Worm (Caenorhabditis elegans) whole organism, L4 larva: ENCODE data around the gene abcf-1.

Source experiments
- D1046.2 ChIP-seq: fragments of 200-800 bp; sonication (Bioruptor generic); IDR thresholded peaks from 2 replicates; pipeline ENCODE4 v1.3.6; 2022; ENCODE audit warnings: missing genetic modification characterization, missing compliant biosample characterization
- F26F4.8 ChIP-seq: fragments of 200-800 bp; sonication (Bioruptor generic); conservative IDR thresholded peaks from 2 replicates; pipeline ENCODE4 v1.3.6; 2022; ENCODE audit warnings: missing genetic modification characterization, missing compliant biosample characterization
- F37D6.2 ChIP-seq: sonication (generic microtip); optimal IDR thresholded peaks from 2 replicates; lab custom pipeline; 2016; ENCODE audit warnings: mild to moderate bottlenecking, missing genetic modification characterization, missing compliant biosample characterization
- R02D3.7 ChIP-seq: fragments of 150-350 bp; sonication (generic microtip); optimal IDR thresholded peaks from 3 replicates; lab custom pipeline; 2014; ENCODE audit warnings: missing biosample characterization, missing genetic modification characterization
- T20F7.1 ChIP-seq: fragments of 200-800 bp; sonication (Bioruptor generic); optimal IDR thresholded peaks from 2 replicates; lab custom pipeline; 2018; ENCODE audit warnings: mild to moderate bottlenecking, missing genetic modification characterization, missing compliant biosample characterization
- Y105C5A.15 ChIP-seq: fragments of 200-800 bp; sonication (Bioruptor generic); IDR thresholded peaks from 2 replicates; pipeline ENCODE4 v1.3.6; 2022; ENCODE audit warnings: missing genetic modification characterization, missing compliant biosample characterization
- Y48G9A.11 ChIP-seq: fragments of 200-800 bp; sonication (Bioruptor generic); IDR thresholded peaks from 2 replicates; pipeline ENCODE4 v1.3.6; 2022; ENCODE audit warnings: missing genetic modification reagents, missing genetic modification characterization, missing compliant biosample characterization
- aha-1 ChIP-seq: fragments of 150-350 bp; peaks from one replicate; lab custom pipeline; 2014; ENCODE audit warnings: missing biosample characterization, missing genetic modification characterization
- arid-1 ChIP-seq: fragments of 200-800 bp; sonication (Bioruptor generic); conservative IDR thresholded peaks from 2 replicates; pipeline ENCODE4 v1.3.6; 2022; ENCODE audit warnings: missing genetic modification reagents, missing genetic modification characterization, missing compliant biosample characterization
- ceh-20 ChIP-seq: fragments of 200-800 bp; sonication (Bioruptor generic); IDR thresholded peaks from 2 replicates; pipeline ENCODE4 v1.3.6; 2022; ENCODE audit warnings: missing genetic modification reagents, missing genetic modification characterization, missing compliant biosample characterization
- ceh-28 ChIP-seq: fragments of 150-350 bp; optimal IDR thresholded peaks from 2 replicates; lab custom pipeline; 2014; ENCODE audit warnings: missing biosample characterization, missing genetic modification reagents, missing genetic modification characterization
- ceh-44 ChIP-seq: fragments of 200-800 bp; sonication (Bioruptor generic); IDR thresholded peaks from 2 replicates; pipeline ENCODE4 v1.3.6; 2022; ENCODE audit warnings: missing genetic modification reagents, missing genetic modification characterization, missing compliant biosample characterization
- cey-2 ChIP-seq: sonication (generic microtip); optimal IDR thresholded peaks from 3 replicates; lab custom pipeline; 2017; ENCODE audit warnings: missing genetic modification characterization, mild to moderate bottlenecking, missing compliant biosample characterization, antibody characterized with exemption, borderline replicate concordance; ENCODE audit not compliant: insufficient read depth
- daf-16 ChIP-seq, 3 experiments: sonication (generic microtip); optimal IDR thresholded peaks; 2 replicates each; lab custom pipeline; 2016 to 2017; ENCODE audit warnings: missing genetic modification characterization in 3 of 3, missing genetic modification reagents in 3 of 3, mild to moderate bottlenecking in 2 of 3, missing compliant biosample characterization in 2 of 3, missing biosample characterization in 1 of 3, moderate library complexity in 1 of 3
- dmd-6 ChIP-seq: fragments of 200-800 bp; sonication (Bioruptor generic); IDR thresholded peaks from 2 replicates; pipeline ENCODE4 v1.3.6; 2022; ENCODE audit warnings: missing genetic modification reagents, missing genetic modification characterization, missing compliant biosample characterization
- dmd-8 ChIP-seq: fragments of 200-800 bp; sonication (Bioruptor generic); IDR thresholded peaks from 2 replicates; pipeline ENCODE4 v1.3.6; 2022; ENCODE audit warnings: missing genetic modification characterization, missing compliant biosample characterization
- dmd-9 ChIP-seq: fragments of 200-800 bp; sonication (Bioruptor generic); IDR thresholded peaks from 2 replicates; pipeline ENCODE4 v1.3.6; 2022; ENCODE audit warnings: missing genetic modification reagents, missing genetic modification characterization, missing compliant biosample characterization
- egl-27 ChIP-seq: sonication (generic microtip); optimal IDR thresholded peaks from 3 replicates; lab custom pipeline; 2017; ENCODE audit warnings: missing biosample characterization, missing genetic modification reagents, missing genetic modification characterization
- gei-8 ChIP-seq: fragments of 200-800 bp; sonication (Bioruptor generic); optimal IDR thresholded peaks from 2 replicates; lab custom pipeline; 2018; ENCODE audit warnings: mild to moderate bottlenecking, missing genetic modification characterization, missing compliant biosample characterization
- hlh-11 ChIP-seq: fragments of 200-800 bp; sonication (Bioruptor generic); optimal IDR thresholded peaks from 2 replicates; lab custom pipeline; 2018; ENCODE audit warnings: mild to moderate bottlenecking, missing genetic modification characterization, missing compliant biosample characterization
- hlh-30 ChIP-seq: sonication (generic microtip); optimal IDR thresholded peaks from 2 replicates; lab custom pipeline; 2017; ENCODE audit warnings: antibody characterized with exemption, mild to moderate bottlenecking, missing genetic modification characterization, missing compliant biosample characterization; ENCODE audit not compliant: insufficient read depth
- hmg-1.1 ChIP-seq: fragments of 200-800 bp; sonication (Bioruptor generic); IDR thresholded peaks from 2 replicates; pipeline ENCODE4 v1.3.6; 2022; ENCODE audit warnings: missing genetic modification reagents, missing genetic modification characterization, missing compliant biosample characterization
- jun-1 ChIP-seq: fragments of 150-350 bp; optimal IDR thresholded peaks from 2 replicates; lab custom pipeline; 2014; ENCODE audit warnings: missing biosample characterization, missing genetic modification reagents, missing genetic modification characterization
- lim-7 ChIP-seq: fragments of 200-800 bp; sonication (Bioruptor generic); IDR thresholded peaks from 2 replicates; pipeline ENCODE4 v1.3.6; 2022; ENCODE audit warnings: missing genetic modification characterization, missing compliant biosample characterization
- lin-1 ChIP-seq: fragments of 200-800 bp; sonication (Bioruptor generic); IDR thresholded peaks from 2 replicates; pipeline ENCODE4 v1.3.6; 2022; ENCODE audit warnings: missing genetic modification reagents, missing genetic modification characterization, missing compliant biosample characterization
- lin-15B ChIP-seq: fragments of 150-350 bp; sonication (generic microtip); optimal IDR thresholded peaks from 3 replicates; lab custom pipeline; 2014; ENCODE audit warnings: missing biosample characterization, missing genetic modification characterization
- lin-29 ChIP-seq: fragments of 200-800 bp; sonication (Bioruptor generic); IDR thresholded peaks from 2 replicates; pipeline ENCODE4 v1.3.6; 2022; ENCODE audit warnings: missing genetic modification reagents, missing genetic modification characterization, missing compliant biosample characterization
- lin-39 ChIP-seq: fragments of 150-350 bp; optimal IDR thresholded peaks from 2 replicates; lab custom pipeline; 2014; ENCODE audit warnings: missing biosample characterization, missing genetic modification reagents, missing genetic modification characterization
- lir-3 ChIP-seq: sonication (generic microtip); optimal IDR thresholded peaks from 2 replicates; lab custom pipeline; 2016; ENCODE audit warnings: mild to moderate bottlenecking, missing genetic modification characterization, missing compliant biosample characterization
- lsy-2 ChIP-seq, 2 experiments: fragments of 150-350 bp in 1 of 2; sonication (generic microtip) in 1 of 2; optimal IDR thresholded peaks; 2 replicates each; lab custom pipeline; 2014 to 2017; ENCODE audit warnings: missing biosample characterization in 2 of 2, missing genetic modification characterization in 2 of 2
- madf-5 ChIP-seq, 2 experiments: fragments of 200-800 bp; sonication (Bioruptor generic); IDR thresholded peaks; 2 replicates each; pipeline ENCODE4 v1.3.6; 2022; ENCODE audit warnings: missing compliant biosample characterization in 2 of 2, missing genetic modification characterization in 2 of 2
- mdt-29 ChIP-seq: fragments of 200-800 bp; sonication (Bioruptor generic); IDR thresholded peaks from 2 replicates; pipeline ENCODE4 v1.3.6; 2022; ENCODE audit warnings: missing genetic modification reagents, missing genetic modification characterization, missing compliant biosample characterization
- mep-1 ChIP-seq: fragments of 150-350 bp; sonication (generic microtip); optimal IDR thresholded peaks from 3 replicates; lab custom pipeline; 2014; ENCODE audit warnings: missing biosample characterization, missing genetic modification characterization
- mxl-2 ChIP-seq: fragments of 200-800 bp; sonication (Bioruptor generic); conservative IDR thresholded peaks from 2 replicates; pipeline ENCODE4 v1.3.6; 2022; ENCODE audit warnings: missing genetic modification reagents, missing genetic modification characterization, missing compliant biosample characterization
- mxl-3 ChIP-seq: fragments of 200-800 bp; sonication (Bioruptor generic); optimal IDR thresholded peaks from 2 replicates; lab custom pipeline; 2018; ENCODE audit warnings: mild to moderate bottlenecking, missing genetic modification characterization, missing compliant biosample characterization
- nhr-10 ChIP-seq: fragments of 150-350 bp; optimal IDR thresholded peaks from 2 replicates; lab custom pipeline; 2014; ENCODE audit warnings: missing biosample characterization, missing genetic modification characterization
- nhr-102 ChIP-seq: sonication (generic microtip); optimal IDR thresholded peaks from 2 replicates; lab custom pipeline; 2016; ENCODE audit warnings: mild to moderate bottlenecking, missing genetic modification characterization, moderate library complexity, missing compliant biosample characterization
- nhr-11 ChIP-seq: fragments of 150-350 bp; optimal IDR thresholded peaks from 2 replicates; lab custom pipeline; 2014; ENCODE audit warnings: missing biosample characterization, missing genetic modification characterization
- nhr-28 ChIP-seq: fragments of 150-350 bp; optimal IDR thresholded peaks from 2 replicates; lab custom pipeline; 2014; ENCODE audit warnings: missing biosample characterization, missing genetic modification characterization
- nhr-41 ChIP-seq: fragments of 200-800 bp; sonication (Bioruptor generic); IDR thresholded peaks from 2 replicates; pipeline ENCODE4 v1.3.6; 2022; ENCODE audit warnings: missing genetic modification reagents, missing genetic modification characterization, missing compliant biosample characterization
- nhr-6 ChIP-seq: fragments of 150-350 bp; optimal IDR thresholded peaks from 2 replicates; lab custom pipeline; 2014; ENCODE audit warnings: missing biosample characterization, missing genetic modification characterization
- pha-4 ChIP-seq, 2 experiments: fragments of 150-350 bp in 1 of 2; fragments of 200-800 bp in 1 of 2; sonication (Bioruptor generic) in 1 of 2; IDR thresholded peaks in 1 of 2; optimal IDR thresholded peaks in 1 of 2; 2 replicates each; pipeline versions ENCODE4 v1.3.6 to Lab custom; 2014 to 2022; ENCODE audit warnings: missing genetic modification characterization in 2 of 2, missing genetic modification reagents in 2 of 2, missing biosample characterization in 1 of 2, missing compliant biosample characterization in 1 of 2
- php-3 ChIP-seq: fragments of 200-800 bp; sonication (Bioruptor generic); IDR thresholded peaks from 2 replicates; pipeline ENCODE4 v1.3.6; 2022; ENCODE audit warnings: missing genetic modification reagents, missing genetic modification characterization, missing compliant biosample characterization
- saeg-2 ChIP-seq: fragments of 200-800 bp; sonication (Bioruptor generic); IDR thresholded peaks from 2 replicates; pipeline ENCODE4 v1.3.6; 2022; ENCODE audit warnings: missing genetic modification reagents, missing genetic modification characterization, missing compliant biosample characterization
- snpc-1.2 ChIP-seq: fragments of 200-800 bp; sonication (Bioruptor generic); IDR thresholded peaks from 2 replicates; pipeline ENCODE4 v1.3.6; 2022; ENCODE audit warnings: missing genetic modification reagents, missing genetic modification characterization, missing compliant biosample characterization
- unc-130 ChIP-seq: sonication (generic microtip); optimal IDR thresholded peaks from 2 replicates; lab custom pipeline; 2016; ENCODE audit warnings: missing genetic modification reagents, missing genetic modification characterization, missing compliant biosample characterization
- zip-2 ChIP-seq: fragments of 150-350 bp; optimal IDR thresholded peaks from 2 replicates; lab custom pipeline; 2014; ENCODE audit warnings: missing biosample characterization, missing genetic modification characterization
- ztf-11 ChIP-seq: fragments of 150-350 bp; optimal IDR thresholded peaks from 2 replicates; lab custom pipeline; 2014; ENCODE audit warnings: missing biosample characterization, missing genetic modification characterization
- ztf-7 ChIP-seq: fragments of 150-350 bp; optimal IDR thresholded peaks from 2 replicates; lab custom pipeline; 2014; ENCODE audit warnings: missing biosample characterization, missing genetic modification characterization

The abcf-1 gene

DNA sequence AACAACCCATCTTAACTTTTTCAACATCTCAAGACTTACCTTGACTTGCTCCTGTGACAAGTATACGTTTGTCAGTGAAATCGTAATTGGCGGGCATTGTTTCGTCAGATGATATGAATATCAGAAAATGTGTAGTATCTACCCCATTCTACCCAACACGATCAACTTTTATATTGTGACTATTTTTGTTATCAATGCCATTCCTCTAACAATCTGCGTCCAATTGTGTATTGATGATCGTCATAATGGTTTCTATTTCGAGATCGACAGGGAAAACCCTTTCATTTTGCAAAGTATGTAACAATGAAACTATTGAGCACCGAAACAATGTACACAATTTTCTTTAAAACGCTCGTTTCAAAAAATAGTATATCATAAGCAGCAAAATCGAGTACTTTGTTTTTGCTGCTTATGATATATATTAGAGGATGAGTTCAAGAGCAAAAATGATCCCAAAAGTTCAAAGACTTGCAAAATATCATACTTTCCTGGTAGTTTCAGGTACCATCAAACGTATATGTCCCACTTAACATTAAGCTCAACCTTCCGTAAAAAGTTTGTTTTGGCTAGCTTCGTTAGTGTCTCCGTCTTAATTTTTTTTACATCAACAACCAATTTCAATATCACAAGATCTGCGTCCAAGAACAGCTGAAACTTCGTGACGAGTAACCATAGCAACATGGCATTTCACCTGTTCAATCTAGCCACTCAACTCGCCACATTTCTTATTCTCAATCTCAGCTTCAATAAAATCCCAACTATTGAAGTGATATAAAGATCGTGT lies 29.5 kb downstream of the abcf-1 start, which contains the start of the genes dhs-21 and xbx-9:
Gene dhs-21, minus strand, starts transcription at position 181 of the 784 bp plus-strand sequence.
Gene xbx-9, plus strand, starts transcription at position 734 of the 784 bp plus-strand sequence.
- TF ChIP-seq T20F7.1 (GFP tag; lab: Kevin White, UChicago) = peak; percentile 56
- no peak for TF ChIP-seq jun-1 (tag; lab: Kevin White, UChicago)
- no peak for TF ChIP-seq ceh-44 (GFP tag; lab: Robert Waterston, UW)
- TF ChIP-seq F26F4.8 (GFP tag; lab: Robert Waterston, UW) = no peak
- TF ChIP-seq nhr-102 (tag; lab: Kevin White, UChicago) = no peak
- TF ChIP-seq lin-1 = 0 out of 2 replicates have a peak, but pooled peaks have one; percentile 17
- peak; percentile 65 for TF ChIP-seq hlh-30
- TF ChIP-seq aha-1 = no peak
- peak; percentile 30 for TF ChIP-seq nhr-10 (tag; lab: Kevin White, UChicago)
- TF ChIP-seq ztf-11 (tag; lab: Kevin White, UChicago) = no peak
- no peak for TF ChIP-seq dmd-8 (GFP tag; lab: Robert Waterston, UW)
- no peak for TF ChIP-seq Y105C5A.15 (GFP tag; lab: Robert Waterston, UW)
- no peak for TF ChIP-seq lin-15B
- TF ChIP-seq mxl-3 = peak; percentile 35
- TF ChIP-seq php-3 = no peak
- TF ChIP-seq lsy-2 (tag; optimal IDR thresholded peaks at IDR 0.05; lab: Kevin White, UChicago) = no peak
- TF ChIP-seq ztf-7 (tag; lab: Kevin White, UChicago) = peak; percentile 49
- TF ChIP-seq saeg-2 = no peak
- TF ChIP-seq pha-4 (GFP tag; IDR thresholded peaks at IDR 0.05; lab: Robert Waterston, UW) = no peak
- no peak for TF ChIP-seq pha-4 (tag; optimal IDR thresholded peaks at IDR 0.05; lab: Kevin White, UChicago)
- TF ChIP-seq hmg-1.1 = no peak
- TF ChIP-seq lir-3 (tag; lab: Kevin White, UChicago) = no peak
- no peak for TF ChIP-seq nhr-11
- TF ChIP-seq dmd-6 (GFP tag; lab: Robert Waterston, UW) = peak; percentile 53
- no peak for TF ChIP-seq gei-8 (GFP tag; lab: Kevin White, UChicago)
- TF ChIP-seq lim-7 (GFP tag; lab: Robert Waterston, UW) = no peak
- TF ChIP-seq mep-1 (tag; lab: Kevin White, UChicago) = no peak
- no peak for TF ChIP-seq unc-130 (GFP tag; lab: Kevin White, UChicago)
- no peak for TF ChIP-seq nhr-41 (GFP tag; lab: Robert Waterston, UW)
- TF ChIP-seq lin-39 = no peak
- TF ChIP-seq madf-5 (GFP tag; IDR thresholded peaks at IDR 0.05; lab: Robert Waterston, UW) = no peak
- peak; percentile 92 for TF ChIP-seq nhr-28 (tag; lab: Kevin White, UChicago)
- TF ChIP-seq ceh-28 (tag; lab: Kevin White, UChicago) = no peak
- no peak for TF ChIP-seq egl-27 (tag; lab: Kevin White, UChicago)
- TF ChIP-seq hlh-11 (tag; lab: Kevin White, UChicago) = peak; percentile 54
- TF ChIP-seq ceh-20 (GFP tag; lab: Robert Waterston, UW) = no peak
- no peak for TF ChIP-seq lin-29
- TF ChIP-seq mxl-2 = no peak
- TF ChIP-seq R02D3.7 (tag; lab: Kevin White, UChicago) = no peak
- no peak for TF ChIP-seq snpc-1.2 (GFP tag; lab: Robert Waterston, UW)
- TF ChIP-seq arid-1 (GFP tag; lab: Robert Waterston, UW) = no peak
- TF ChIP-seq mdt-29 (GFP tag; lab: Robert Waterston, UW) = no peak
- TF ChIP-seq cey-2 (tag; lab: Kevin White, UChicago) = no peak
- no peak for TF ChIP-seq Y48G9A.11 (GFP tag; lab: Robert Waterston, UW)
- peak; percentile 62 for TF ChIP-seq nhr-6 (tag; lab: Kevin White, UChicago)
- no peak for TF ChIP-seq dmd-9
- TF ChIP-seq zip-2 (tag; lab: Kevin White, UChicago) = no peak
- no peak for TF ChIP-seq D1046.2 (GFP tag; lab: Robert Waterston, UW)
- TF ChIP-seq F37D6.2 (tag; lab: Kevin White, UChicago) = no peak
- no peak for TF ChIP-seq daf-16 (GFP tag; optimal IDR thresholded peaks at IDR 0.05; lab: Kevin White, UChicago)
- peak; percentile 64 for TF ChIP-seq daf-16 (tag; optimal IDR thresholded peaks at IDR 0.05; lab: Kevin White, UChicago)
